Worm (Caenorhabditis elegans) whole organism, L3 larva: ENCODE measurements around the gene twk-23.

Source experiments
- R02D3.7 ChIP-seq: fragments of 150-350 bp; optimal IDR thresholded peaks from 2 replicates; lab custom pipeline; 2014; ENCODE audit warnings: missing biosample characterization, missing genetic modification characterization
- ZK546.5 ChIP-seq: sonication (generic microtip); optimal IDR thresholded peaks from 2 replicates; lab custom pipeline; 2017; ENCODE audit warnings: missing biosample characterization, missing genetic modification characterization
- aly-2 ChIP-seq: fragments of 150-350 bp; optimal IDR thresholded peaks from 2 replicates; lab custom pipeline; 2014; ENCODE audit warnings: missing biosample characterization, missing genetic modification characterization
- ama-1 ChIP-seq: fragments of 150-350 bp; optimal IDR thresholded peaks from 2 replicates; lab custom pipeline; 2018
- ceh-16 ChIP-seq: sonication (generic microtip); optimal IDR thresholded peaks from 2 replicates; lab custom pipeline; 2017; ENCODE audit warnings: missing biosample characterization, missing genetic modification characterization
- ceh-82 ChIP-seq: fragments of 150-350 bp; optimal IDR thresholded peaks from 2 replicates; lab custom pipeline; 2014; ENCODE audit warnings: missing biosample characterization, missing genetic modification characterization
- ceh-9 ChIP-seq: sonication (generic microtip); optimal IDR thresholded peaks from 2 replicates; lab custom pipeline; 2018; ENCODE audit warnings: missing biosample characterization, missing genetic modification characterization
- daf-12 ChIP-seq: fragments of 150-350 bp; optimal IDR thresholded peaks from 2 replicates; lab custom pipeline; 2014; ENCODE audit warnings: missing biosample characterization, missing genetic modification reagents, missing genetic modification characterization
- egl-27 ChIP-seq: sonication (generic microtip); optimal IDR thresholded peaks from 4 replicates; lab custom pipeline; 2017; ENCODE audit warnings: missing biosample characterization, missing genetic modification reagents, missing genetic modification characterization
- egl-5 ChIP-seq: fragments of 150-350 bp; optimal IDR thresholded peaks from 2 replicates; lab custom pipeline; 2017; ENCODE audit warnings: missing biosample characterization, missing genetic modification reagents, missing genetic modification characterization, inconsistent platforms
- elt-1 ChIP-seq: fragments of 150-350 bp; optimal IDR thresholded peaks from 2 replicates; lab custom pipeline; 2014; ENCODE audit warnings: missing biosample characterization, missing genetic modification characterization
- elt-2 ChIP-seq: sonication (generic microtip); optimal IDR thresholded peaks from 2 replicates; lab custom pipeline; 2016; ENCODE audit warnings: missing genetic modification reagents, mild to moderate bottlenecking, missing genetic modification characterization, missing compliant biosample characterization
- elt-3 ChIP-seq, 3 experiments: fragments of 150-350 bp in 1 of 3; sonication (generic microtip) in 2 of 3; optimal IDR thresholded peaks; 2 replicates in 2 of 3; 4 replicates in 1 of 3; lab custom pipeline; 2014 to 2017; ENCODE audit warnings: missing biosample characterization in 3 of 3, missing genetic modification characterization in 3 of 3
- eor-1 ChIP-seq, 2 experiments: fragments of 150-350 bp; optimal IDR thresholded peaks; 2 replicates each; lab custom pipeline; 2014 to 2018; ENCODE audit warnings: missing biosample characterization in 2 of 2, missing genetic modification characterization in 2 of 2
- fkh-2 ChIP-seq: fragments of 150-350 bp; optimal IDR thresholded peaks from 2 replicates; lab custom pipeline; 2014; ENCODE audit warnings: missing biosample characterization, missing genetic modification reagents, missing genetic modification characterization
- jun-1 ChIP-seq: fragments of 150-350 bp; optimal IDR thresholded peaks from 2 replicates; lab custom pipeline; 2014; ENCODE audit warnings: missing biosample characterization, missing genetic modification reagents, missing genetic modification characterization
- lin-15B ChIP-seq: fragments of 150-350 bp; optimal IDR thresholded peaks from 2 replicates; lab custom pipeline; 2014; ENCODE audit warnings: missing biosample characterization, missing genetic modification characterization
- lsy-12 ChIP-seq: sonication (generic microtip); optimal IDR thresholded peaks from 2 replicates; lab custom pipeline; 2016; ENCODE audit warnings: mild to moderate bottlenecking, missing genetic modification characterization, missing compliant biosample characterization
- nfya-1 ChIP-seq: sonication (generic microtip); optimal IDR thresholded peaks from 2 replicates; lab custom pipeline; 2017; ENCODE audit warnings: missing genetic modification characterization, mild to moderate bottlenecking, missing compliant biosample characterization, antibody characterized with exemption, moderate library complexity; ENCODE audit not compliant: insufficient read depth
- nhr-11 ChIP-seq: fragments of 150-350 bp; optimal IDR thresholded peaks from 2 replicates; lab custom pipeline; 2014; ENCODE audit warnings: missing biosample characterization, missing genetic modification characterization
- nhr-12 ChIP-seq: fragments of 150-350 bp; optimal IDR thresholded peaks from 2 replicates; lab custom pipeline; 2014; ENCODE audit warnings: missing biosample characterization, missing genetic modification characterization
- nhr-23 ChIP-seq: fragments of 150-350 bp; optimal IDR thresholded peaks from 2 replicates; lab custom pipeline; 2014; ENCODE audit warnings: missing biosample characterization, missing genetic modification reagents, missing genetic modification characterization
- nhr-28 ChIP-seq: fragments of 150-350 bp; optimal IDR thresholded peaks from 2 replicates; lab custom pipeline; 2014; ENCODE audit warnings: missing biosample characterization, missing genetic modification characterization
- nhr-43 ChIP-seq: sonication (generic microtip); optimal IDR thresholded peaks from 2 replicates; lab custom pipeline; 2016; ENCODE audit warnings: mild to moderate bottlenecking, missing genetic modification characterization, missing compliant biosample characterization; ENCODE audit not compliant: poor library complexity, severe bottlenecking
- nhr-76 ChIP-seq: fragments of 150-350 bp; sonication (generic microtip); optimal IDR thresholded peaks from 5 replicates; lab custom pipeline; 2014; ENCODE audit warnings: missing biosample characterization, missing genetic modification characterization
- nhr-77 ChIP-seq: fragments of 150-350 bp; optimal IDR thresholded peaks from 2 replicates; lab custom pipeline; 2014; ENCODE audit warnings: missing biosample characterization, missing genetic modification characterization
- pha-4 ChIP-seq: fragments of 150-350 bp; optimal IDR thresholded peaks from 2 replicates; lab custom pipeline; 2014; ENCODE audit warnings: missing biosample characterization, missing genetic modification reagents, missing genetic modification characterization
- pqm-1 ChIP-seq: fragments of 150-350 bp; optimal IDR thresholded peaks from 2 replicates; lab custom pipeline; 2017; ENCODE audit warnings: missing biosample characterization, missing genetic modification characterization, inconsistent platforms
- sea-2 ChIP-seq: fragments of 150-350 bp; sonication (generic microtip); optimal IDR thresholded peaks from 4 replicates; lab custom pipeline; 2014; ENCODE audit warnings: missing biosample characterization, missing genetic modification reagents, missing genetic modification characterization
- skn-1 ChIP-seq: fragments of 150-350 bp; optimal IDR thresholded peaks from 2 replicates; lab custom pipeline; 2014; ENCODE audit warnings: missing biosample characterization, missing genetic modification characterization
- snpc-4 ChIP-seq: fragments of 150-350 bp; optimal IDR thresholded peaks from 2 replicates; lab custom pipeline; 2014; ENCODE audit warnings: missing biosample characterization, missing genetic modification characterization
- tbx-2 ChIP-seq: sonication (generic microtip); optimal IDR thresholded peaks from 2 replicates; lab custom pipeline; 2016; ENCODE audit warnings: mild to moderate bottlenecking, missing genetic modification characterization, missing compliant biosample characterization
- unc-62 ChIP-seq: fragments of 150-350 bp; sonication (generic microtip); optimal IDR thresholded peaks from 4 replicates; lab custom pipeline; 2014; ENCODE audit warnings: missing biosample characterization, missing genetic modification reagents, missing genetic modification characterization
- ztf-4 ChIP-seq: fragments of 150-350 bp; optimal IDR thresholded peaks from 2 replicates; lab custom pipeline; 2014; ENCODE audit warnings: missing biosample characterization, missing genetic modification characterization

The twk-23 gene

ce11 chrX:13811156-13811555, 12.2 kb downstream of the twk-23 start:
- no peak for TF ChIP-seq skn-1 (tag; lab: Kevin White, UChicago)
- TF ChIP-seq sea-2 (GFP tag; lab: Kevin White, UChicago), result no peak
- TF ChIP-seq ama-1, result no peak
- no peak for TF ChIP-seq nhr-23 (tag; lab: Kevin White, UChicago)
- TF ChIP-seq fkh-2 (tag; lab: Kevin White, UChicago), result no peak
- no peak for TF ChIP-seq ztf-4
- no peak for TF ChIP-seq pqm-1 (tag; lab: Kevin White, UChicago)
- no peak for TF ChIP-seq snpc-4
- no peak for TF ChIP-seq R02D3.7 (tag; lab: Kevin White, UChicago)
- TF ChIP-seq nfya-1, result no peak
- TF ChIP-seq eor-1 (tag; optimal IDR thresholded peaks at IDR 0.05; lab: Kevin White, UChicago), result no peak
- no peak for TF ChIP-seq tbx-2 (tag; lab: Kevin White, UChicago)
- no peak for TF ChIP-seq ceh-82 (tag; lab: Kevin White, UChicago)
- no peak for TF ChIP-seq aly-2 (tag; lab: Kevin White, UChicago)
- no peak for TF ChIP-seq ceh-9 (tag; lab: Kevin White, UChicago)
- no peak for TF ChIP-seq egl-5 (tag; lab: Kevin White, UChicago)
- no peak for TF ChIP-seq elt-3 (tag; optimal IDR thresholded peaks at IDR 0.05; lab: Kevin White, UChicago)
- no peak for TF ChIP-seq nhr-28 (tag; lab: Kevin White, UChicago)
- TF ChIP-seq, all 47 proteins: peak for 0

ce11 chrX:13809773-13810172, 13.6 kb downstream of the twk-23 start, which contains the start of gene obr-3:
Gene obr-3 (minus strand): TSS chrX:13809873.
- no peak for TF ChIP-seq lsy-12 (tag; lab: Kevin White, UChicago)
- TF ChIP-seq ama-1, result no peak
- no peak for TF ChIP-seq nhr-77 (tag; lab: Kevin White, UChicago)
- no peak for TF ChIP-seq unc-62 (GFP tag; lab: Kevin White, UChicago)

- TF ChIP-seq nhr-43 (no peak), pha-4 (tag; lab: Kevin White, UChicago) (peak; percentile 2), skn-1 (tag; lab: Kevin White, UChicago) (peak; percentile 10), pqm-1 (tag; lab: Kevin White, UChicago) (peak; percentile 72), lin-15B (tag; lab: Kevin White, UChicago) (no peak), nhr-12 (tag; lab: Kevin White, UChicago) (no peak), elt-2 (tag; lab: Kevin White, UChicago) (peak; percentile 71), jun-1 (no peak)
- TF ChIP-seq, all 47 proteins: peak for 4
Observed at ce11 chrX:13803246-13803645, 20.1 kb downstream of the twk-23 start.

ce11 chrX:13793525-13793924, 29.9 kb downstream of the twk-23 start, which contains the start of gene ZK1086.2:
Gene ZK1086.2 (minus strand): TSS chrX:13793625.
- no peak for TF ChIP-seq nhr-11
- no peak for TF ChIP-seq daf-12 (tag; lab: Kevin White, UChicago)
- no peak for TF ChIP-seq nhr-76 (tag; lab: Kevin White, UChicago)
- no peak for TF ChIP-seq elt-1
- TF ChIP-seq snpc-4, result no peak
- TF ChIP-seq ama-1, result no peak
- TF ChIP-seq egl-27 (tag; lab: Kevin White, UChicago), result no peak

ce11 chrX:13790532-13790931, 32.9 kb downstream of the twk-23 start, which contains the start of gene ZK1086.3:
Gene ZK1086.3 (plus strand): TSS chrX:13790832.
- TF ChIP-seq ZK546.5 (no peak), nhr-77 (tag; lab: Kevin White, UChicago) (no peak), lsy-12 (tag; lab: Kevin White, UChicago) (no peak), aly-2 (tag; lab: Kevin White, UChicago) (no peak), nhr-23 (tag; lab: Kevin White, UChicago) (no peak), ceh-16 (no peak), pqm-1 (tag; lab: Kevin White, UChicago) (no peak), elt-1 (no peak), ceh-82 (tag; lab: Kevin White, UChicago) (no peak)
- TF ChIP-seq, all 47 proteins: peak for 0
